Worm (Caenorhabditis elegans) whole organism, early embryonic: ENCODE results near the gene sma-3.

ENCODE experiments used
- ama-1 ChIP-seq: fragments of 150-350 bp; optimal IDR thresholded peaks from 2 replicates; lab custom pipeline; 2014
- ets-7 ChIP-seq: sonication (generic microtip); optimal IDR thresholded peaks from 2 replicates; lab custom pipeline; 2016; ENCODE audit warnings: missing genotype, missing genetic modification characterization, missing compliant biosample characterization
- hnd-1 ChIP-seq: sonication (generic microtip); optimal IDR thresholded peaks from 2 replicates; lab custom pipeline; 2016; ENCODE audit warnings: missing genetic modification characterization, missing compliant biosample characterization
- tbx-37 ChIP-seq: fragments of 200-800 bp; sonication (Bioruptor generic); conservative IDR thresholded peaks from 2 replicates; pipeline ENCODE4 v1.3.6; 2022; ENCODE audit warnings: missing genetic modification reagents, missing genetic modification characterization, missing compliant biosample characterization

DNA sequence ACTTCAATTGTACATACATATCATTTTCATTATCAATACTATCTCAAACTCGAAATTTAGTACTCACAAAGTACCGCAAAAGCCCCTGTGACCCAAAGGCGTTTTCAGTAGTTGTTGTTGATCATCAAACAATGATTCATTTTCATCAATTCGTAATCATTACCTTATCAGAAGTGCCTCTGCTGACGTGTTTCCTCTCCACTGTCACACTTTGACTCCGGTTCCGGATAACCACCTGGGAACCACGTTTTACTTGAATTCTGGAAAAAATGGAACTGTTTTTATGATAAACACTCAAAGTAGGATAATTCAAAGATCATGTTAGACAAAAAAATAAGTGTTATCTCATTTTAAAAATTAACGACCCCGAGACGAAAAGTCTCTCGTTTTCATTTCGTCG is 45.7 kb downstream of the sma-3 start:
- TF ChIP-seq hnd-1 (tag; lab: Kevin White, UChicago) (no peak), ets-7 (tag; lab: Kevin White, UChicago) (no peak), ama-1 (no peak), tbx-37 (no peak)
